Worm (Caenorhabditis elegans) whole organism, L4/young adult: ENCODE results near the gene F09F9.3.

ENCODE experiments used
- W03F9.2 ChIP-seq: fragments of 150-350 bp; optimal IDR thresholded peaks from 2 replicates; lab custom pipeline; 2014; ENCODE audit warnings: missing biosample characterization, missing genetic modification characterization
- dao-5 ChIP-seq: sonication (generic microtip); optimal IDR thresholded peaks from 2 replicates; lab custom pipeline; 2016; ENCODE audit warnings: missing genotype, missing genetic modification characterization, moderate library complexity, missing compliant biosample characterization

DNA sequence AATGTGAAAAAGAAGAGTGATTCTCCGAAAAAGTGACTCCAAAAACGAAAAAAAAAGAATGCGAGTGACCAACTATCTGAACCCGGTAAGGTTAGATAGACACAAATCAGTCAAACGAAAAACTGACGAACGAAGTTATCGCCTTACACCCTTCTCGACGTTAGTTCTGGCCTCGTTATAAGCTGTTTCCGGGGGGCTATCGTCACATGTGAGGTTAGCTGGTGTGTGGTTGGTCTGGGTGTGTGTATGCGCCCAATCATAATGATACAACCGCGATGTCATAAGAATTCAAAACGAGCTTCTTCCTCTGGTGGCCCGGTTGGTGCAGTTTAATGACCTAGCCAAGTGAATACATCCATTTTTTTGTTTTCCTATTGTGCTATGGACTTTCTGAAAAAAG, 35.3 kb downstream of the F09F9.3 start:
- TF ChIP-seq dao-5 (tag; lab: Kevin White, UChicago): no peak
- no peak for TF ChIP-seq W03F9.2 (tag; lab: Kevin White, UChicago)
